Worm (Caenorhabditis elegans) whole organism, L3 larva: ENCODE measurements around the gene AH10.4.

ENCODE experiments used
- aly-2 ChIP-seq: fragments of 150-350 bp; optimal IDR thresholded peaks from 2 replicates; lab custom pipeline; 2014; ENCODE audit warnings: missing biosample characterization, missing genetic modification characterization
- ceh-16 ChIP-seq: sonication (generic microtip); optimal IDR thresholded peaks from 2 replicates; lab custom pipeline; 2017; ENCODE audit warnings: missing biosample characterization, missing genetic modification characterization
- ceh-82 ChIP-seq: fragments of 150-350 bp; optimal IDR thresholded peaks from 2 replicates; lab custom pipeline; 2014; ENCODE audit warnings: missing biosample characterization, missing genetic modification characterization
- daf-12 ChIP-seq: fragments of 150-350 bp; optimal IDR thresholded peaks from 2 replicates; lab custom pipeline; 2014; ENCODE audit warnings: missing biosample characterization, missing genetic modification reagents, missing genetic modification characterization
- elt-1 ChIP-seq: fragments of 150-350 bp; optimal IDR thresholded peaks from 2 replicates; lab custom pipeline; 2014; ENCODE audit warnings: missing biosample characterization, missing genetic modification characterization
- elt-3 ChIP-seq, 3 experiments: fragments of 150-350 bp in 1 of 3; sonication (generic microtip) in 2 of 3; optimal IDR thresholded peaks; 2 replicates in 2 of 3; 4 replicates in 1 of 3; lab custom pipeline; 2014 to 2017; ENCODE audit warnings: missing biosample characterization in 3 of 3, missing genetic modification characterization in 3 of 3
- eor-1 ChIP-seq, 2 experiments: fragments of 150-350 bp; optimal IDR thresholded peaks; 2 replicates each; lab custom pipeline; 2014 to 2018; ENCODE audit warnings: missing biosample characterization in 2 of 2, missing genetic modification characterization in 2 of 2
- fos-1 ChIP-seq: fragments of 150-350 bp; optimal IDR thresholded peaks from 2 replicates; lab custom pipeline; 2014; ENCODE audit warnings: missing biosample characterization, missing genetic modification characterization
- jun-1 ChIP-seq: fragments of 150-350 bp; optimal IDR thresholded peaks from 2 replicates; lab custom pipeline; 2014; ENCODE audit warnings: missing biosample characterization, missing genetic modification reagents, missing genetic modification characterization
- lsy-12 ChIP-seq: sonication (generic microtip); optimal IDR thresholded peaks from 2 replicates; lab custom pipeline; 2016; ENCODE audit warnings: mild to moderate bottlenecking, missing genetic modification characterization, missing compliant biosample characterization
- mdl-1 ChIP-seq: fragments of 150-350 bp; optimal IDR thresholded peaks from 2 replicates; lab custom pipeline; 2014; ENCODE audit warnings: missing biosample characterization, missing genetic modification characterization
- nfya-1 ChIP-seq: sonication (generic microtip); optimal IDR thresholded peaks from 2 replicates; lab custom pipeline; 2017; ENCODE audit warnings: missing genetic modification characterization, mild to moderate bottlenecking, missing compliant biosample characterization, antibody characterized with exemption, moderate library complexity; ENCODE audit not compliant: insufficient read depth
- nhr-11 ChIP-seq: fragments of 150-350 bp; optimal IDR thresholded peaks from 2 replicates; lab custom pipeline; 2014; ENCODE audit warnings: missing biosample characterization, missing genetic modification characterization
- nhr-237 ChIP-seq: fragments of 150-350 bp; optimal IDR thresholded peaks from 2 replicates; lab custom pipeline; 2014; ENCODE audit warnings: missing biosample characterization, missing genetic modification characterization
- nhr-43 ChIP-seq: sonication (generic microtip); optimal IDR thresholded peaks from 2 replicates; lab custom pipeline; 2016; ENCODE audit warnings: mild to moderate bottlenecking, missing genetic modification characterization, missing compliant biosample characterization; ENCODE audit not compliant: poor library complexity, severe bottlenecking
- nhr-77 ChIP-seq: fragments of 150-350 bp; optimal IDR thresholded peaks from 2 replicates; lab custom pipeline; 2014; ENCODE audit warnings: missing biosample characterization, missing genetic modification characterization
- skn-1 ChIP-seq: fragments of 150-350 bp; optimal IDR thresholded peaks from 2 replicates; lab custom pipeline; 2014; ENCODE audit warnings: missing biosample characterization, missing genetic modification characterization
- snpc-4 ChIP-seq: fragments of 150-350 bp; optimal IDR thresholded peaks from 2 replicates; lab custom pipeline; 2014; ENCODE audit warnings: missing biosample characterization, missing genetic modification characterization
- unc-62 ChIP-seq: fragments of 150-350 bp; sonication (generic microtip); optimal IDR thresholded peaks from 4 replicates; lab custom pipeline; 2014; ENCODE audit warnings: missing biosample characterization, missing genetic modification reagents, missing genetic modification characterization
- zag-1 ChIP-seq: fragments of 150-350 bp; optimal IDR thresholded peaks from 2 replicates; lab custom pipeline; 2014; ENCODE audit warnings: missing biosample characterization, missing genetic modification characterization

AH10.4 gene

DNA sequence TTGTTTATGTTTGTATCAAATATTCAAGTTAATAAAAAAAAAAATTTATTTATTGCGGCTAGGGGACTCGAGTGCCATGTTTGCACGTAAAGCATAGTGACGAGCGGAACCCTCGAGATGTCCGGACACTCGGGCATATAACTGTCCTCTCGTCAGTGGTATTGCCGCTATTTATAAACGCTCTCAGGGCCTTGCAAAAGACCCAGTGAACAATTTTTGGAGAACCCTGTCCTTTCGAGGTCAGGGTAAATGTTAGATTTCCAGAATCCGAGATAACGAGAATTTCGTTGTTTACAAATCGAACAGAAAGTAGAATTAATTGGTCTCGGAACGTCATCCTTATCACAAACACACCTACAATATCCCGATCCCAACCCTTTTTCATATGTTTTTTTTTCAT lies 45.3 kb downstream of the AH10.4 start, which contains the start of gene D1086.3 (continued):
- TF ChIP-seq fos-1 (tag; lab: Kevin White, UChicago) (no peak), aly-2 (tag; lab: Kevin White, UChicago) (no peak), nhr-237 (tag; lab: Kevin White, UChicago) (no peak), elt-1 (tag; lab: Kevin White, UChicago) (no peak)
- TF ChIP-seq, all 47 proteins: peak for 9

DNA sequence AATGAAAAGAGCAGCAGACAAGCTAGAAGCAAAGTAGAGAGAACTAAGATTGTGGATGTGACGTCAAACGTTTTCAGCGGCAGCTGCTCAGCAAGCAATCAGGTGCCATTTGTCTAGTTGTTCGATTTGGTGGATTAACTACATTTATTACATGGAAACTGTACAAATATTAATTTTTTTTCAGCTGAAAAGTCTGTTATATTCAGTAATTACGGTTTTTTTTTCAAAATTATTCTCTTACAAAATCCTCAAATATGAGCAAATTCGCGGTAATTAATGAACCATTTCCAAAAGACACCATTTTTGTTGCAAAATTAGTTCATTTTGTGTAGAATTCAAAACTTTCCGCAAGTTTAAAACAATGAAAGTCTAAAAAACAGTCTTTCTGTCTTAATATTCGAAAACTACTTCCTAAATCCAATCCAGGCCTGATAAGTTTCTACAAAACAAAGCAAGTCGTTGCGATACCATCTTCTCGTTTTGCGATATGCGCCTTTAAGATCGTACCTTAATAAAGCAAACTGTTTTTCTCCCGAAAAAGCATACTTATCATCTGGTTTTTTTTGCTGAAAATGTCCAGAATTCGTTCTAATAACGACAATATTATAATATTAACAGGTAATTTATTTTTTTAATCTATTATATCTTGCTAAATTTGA lies 47.2 kb downstream of the AH10.4 start, which contains the start of the genes D1086.5 and him-5:
D1086.5 (minus strand) TSS at position 51 of the 659 bp plus-strand sequence.
him-5 (plus strand) TSS at position 118 of the 659 bp plus-strand sequence.
- TF ChIP-seq ceh-82 (tag; lab: Kevin White, UChicago), result no peak
- no peak for TF ChIP-seq lsy-12 (tag; lab: Kevin White, UChicago)
- no peak for TF ChIP-seq snpc-4 (tag; lab: Kevin White, UChicago)
- TF ChIP-seq daf-12 (tag; lab: Kevin White, UChicago), result no peak
- no peak for TF ChIP-seq nhr-43 (tag; lab: Kevin White, UChicago)
- no peak for TF ChIP-seq nfya-1
- no peak for TF ChIP-seq unc-62 (GFP tag; lab: Kevin White, UChicago)
- no peak for TF ChIP-seq fos-1 (tag; lab: Kevin White, UChicago)
- TF ChIP-seq zag-1 (tag; lab: Kevin White, UChicago), result no peak
- TF ChIP-seq, all 47 proteins: peak for 0

DNA sequence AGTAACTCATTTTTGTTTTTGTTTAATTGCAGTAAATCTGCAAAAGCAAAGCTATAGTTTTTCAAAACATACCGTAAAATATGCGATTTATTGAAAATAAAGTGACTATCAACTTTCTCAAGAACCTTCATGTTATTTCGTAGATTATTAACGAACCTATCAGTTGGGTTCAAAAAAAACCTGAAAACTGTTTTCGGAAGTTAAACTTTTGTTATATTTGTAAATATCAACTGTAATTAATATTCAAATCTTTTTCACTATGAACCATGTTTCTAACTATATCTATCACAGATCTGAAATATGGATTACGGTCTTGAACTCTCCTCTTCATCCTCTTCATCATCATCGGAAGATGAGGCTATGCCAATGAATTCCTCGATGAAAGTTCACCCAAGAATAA lies 49.6 kb downstream of the AH10.4 start, which contains the start of gene D1086.19:
D1086.19 (plus strand) TSS at position 301 of the 400 bp plus-strand sequence.
- no peak for TF ChIP-seq nhr-11 (tag; lab: Kevin White, UChicago)
- TF ChIP-seq mdl-1 (tag; lab: Kevin White, UChicago), result no peak
- TF ChIP-seq eor-1 (tag; optimal IDR thresholded peaks at IDR 0.05; lab: Kevin White, UChicago), result no peak
- TF ChIP-seq nhr-43 (tag; lab: Kevin White, UChicago), result no peak
- no peak for TF ChIP-seq elt-1 (tag; lab: Kevin White, UChicago)
- no peak for TF ChIP-seq ceh-16 (tag; lab: Kevin White, UChicago)
- no peak for TF ChIP-seq jun-1 (tag; lab: Kevin White, UChicago)
- no peak for TF ChIP-seq zag-1 (tag; lab: Kevin White, UChicago)
- no peak for TF ChIP-seq daf-12 (tag; lab: Kevin White, UChicago)
- TF ChIP-seq elt-3 (tag; optimal IDR thresholded peaks at IDR 0.05; lab: Kevin White, UChicago), result no peak
- TF ChIP-seq nhr-77 (tag; lab: Kevin White, UChicago), result no peak
- no peak for TF ChIP-seq skn-1
- no peak for TF ChIP-seq ceh-82 (tag; lab: Kevin White, UChicago)
